Fruit fly (Drosophila melanogaster) Kc167 (cell line): ENCODE measurements around the gene CG8997.

Experiments
- Myc ChIP-seq: fragments of >200 bp; optimal IDR thresholded peaks from 2 replicates; lab custom pipeline; 2017; ENCODE audit warnings: missing external identifiers
- Sin3A ChIP-seq: fragments of >200 bp; optimal IDR thresholded peaks from 2 replicates; lab custom pipeline; 2018; ENCODE audit warnings: missing external identifiers
- h ChIP-seq: fragments of >200 bp; optimal IDR thresholded peaks from 3 replicates; lab custom pipeline; 2018; ENCODE audit warnings: missing external identifiers
- insv ChIP-seq: fragments of >200 bp; optimal IDR thresholded peaks from 3 replicates; lab custom pipeline; 2018; ENCODE audit warnings: missing external identifiers
- psq ChIP-seq: fragments of >200 bp; optimal IDR thresholded peaks from 2 replicates; lab custom pipeline; 2017; ENCODE audit warnings: missing external identifiers
- ttk ChIP-seq: sonication (Bioruptor generic); optimal IDR thresholded peaks from 2 replicates; lab custom pipeline; 2017; ENCODE audit warnings: missing external identifiers

Gene CG8997

dm6 chr2L:13876698-13877097, 31.6 kb upstream of the CG8997 start:
- no peak for TF ChIP-seq insv (lab: Kevin White, UChicago)
- no peak for TF ChIP-seq h (lab: Kevin White, UChicago)
- TF ChIP-seq ttk (lab: Kevin White, UChicago): no peak
- TF ChIP-seq Myc (lab: Kevin White, UChicago): no peak

- TF ChIP-seq psq (lab: Kevin White, UChicago) (no peak), insv (lab: Kevin White, UChicago) (no peak), Sin3A (lab: Kevin White, UChicago) (no peak), ttk (lab: Kevin White, UChicago) (no peak), h (lab: Kevin White, UChicago) (no peak), Myc (lab: Kevin White, UChicago) (no peak)
Observed at dm6 chr2L:13873147-13873546, 28.0 kb upstream of the CG8997 start.

dm6 chr2L:13869400-13869799, 24.3 kb upstream of the CG8997 start:
- no peak for TF ChIP-seq Sin3A (lab: Kevin White, UChicago)
- TF ChIP-seq ttk (lab: Kevin White, UChicago): no peak
- no peak for TF ChIP-seq insv (lab: Kevin White, UChicago)
- no peak for TF ChIP-seq Myc (lab: Kevin White, UChicago)
- no peak for TF ChIP-seq psq (lab: Kevin White, UChicago)
- TF ChIP-seq h (lab: Kevin White, UChicago): no peak

- TF ChIP-seq Sin3A (lab: Kevin White, UChicago) (no peak), ttk (lab: Kevin White, UChicago) (no peak), Myc (lab: Kevin White, UChicago) (no peak), h (lab: Kevin White, UChicago) (no peak)
Observed at dm6 chr2L:13867653-13868052, 22.5 kb upstream of the CG8997 start.

- TF ChIP-seq h (lab: Kevin White, UChicago) (no peak), ttk (lab: Kevin White, UChicago) (no peak), Myc (lab: Kevin White, UChicago) (no peak), Sin3A (lab: Kevin White, UChicago) (no peak), insv (lab: Kevin White, UChicago) (no peak), psq (lab: Kevin White, UChicago) (no peak)
Observed at dm6 chr2L:13851098-13851497, 6.0 kb upstream of the CG8997 start.

- TF ChIP-seq insv (lab: Kevin White, UChicago): no peak
- TF ChIP-seq ttk (lab: Kevin White, UChicago): no peak
- TF ChIP-seq Sin3A (lab: Kevin White, UChicago): no peak
- no peak for TF ChIP-seq psq (lab: Kevin White, UChicago)
- TF ChIP-seq Myc (lab: Kevin White, UChicago): no peak
- TF ChIP-seq h (lab: Kevin White, UChicago): no peak
Observed at dm6 chr2L:13849125-13849524, 4.0 kb upstream of the CG8997 start, which contains the start of gene CG7968. Gene CG7968 (plus strand): TSS chr2L:13849400.

- no peak for TF ChIP-seq ttk (lab: Kevin White, UChicago)
- TF ChIP-seq Sin3A (lab: Kevin White, UChicago): no peak
- TF ChIP-seq h (lab: Kevin White, UChicago): no peak
- no peak for TF ChIP-seq insv (lab: Kevin White, UChicago)
- no peak for TF ChIP-seq psq (lab: Kevin White, UChicago)
- TF ChIP-seq Myc (lab: Kevin White, UChicago): no peak
Observed at dm6 chr2L:13847625-13848024, 2.5 kb upstream of the CG8997 start, which contains the start of gene CG7953. Gene CG7953 (plus strand): TSS chr2L:13847925.

- TF ChIP-seq h (lab: Kevin White, UChicago): no peak
Observed at dm6 chr2L:13846239-13846802, 1.2 kb upstream of the CG8997 start, which contains the start of gene CG7916. Gene CG7916 (plus strand): TSS chr2L:13846752.

dm6 chr2L:13843692-13844284, 1.3 kb downstream of the CG8997 start, which contains the start of gene CG33306:
Gene CG33306 (minus strand): TSS chr2L:13843742.
- TF ChIP-seq Myc (lab: Kevin White, UChicago): no peak
- TF ChIP-seq Sin3A (lab: Kevin White, UChicago): no peak
- TF ChIP-seq h (lab: Kevin White, UChicago): no peak
- TF ChIP-seq insv (lab: Kevin White, UChicago): no peak
- TF ChIP-seq ttk (lab: Kevin White, UChicago): no peak

dm6 chr2L:13842572-13842971, 2.6 kb downstream of the CG8997 start:
- TF ChIP-seq h (lab: Kevin White, UChicago): no peak
- TF ChIP-seq psq (lab: Kevin White, UChicago): no peak
- no peak for TF ChIP-seq Myc (lab: Kevin White, UChicago)
- no peak for TF ChIP-seq ttk (lab: Kevin White, UChicago)
- TF ChIP-seq Sin3A (lab: Kevin White, UChicago): no peak
- no peak for TF ChIP-seq insv (lab: Kevin White, UChicago)

- no peak for TF ChIP-seq ttk (lab: Kevin White, UChicago)
- TF ChIP-seq Sin3A (lab: Kevin White, UChicago): no peak
- no peak for TF ChIP-seq Myc (lab: Kevin White, UChicago)
- no peak for TF ChIP-seq h (lab: Kevin White, UChicago)
- no peak for TF ChIP-seq psq (lab: Kevin White, UChicago)
- no peak for TF ChIP-seq insv (lab: Kevin White, UChicago)
Observed at dm6 chr2L:13842078-13842477, 3.0 kb downstream of the CG8997 start.

dm6 chr2L:13841508-13841907, 3.6 kb downstream of the CG8997 start, which contains the start of gene CG33307:
Gene CG33307 (minus strand): TSS chr2L:13841520.
- TF ChIP-seq psq (lab: Kevin White, UChicago): no peak
- TF ChIP-seq Myc (lab: Kevin White, UChicago): no peak
- no peak for TF ChIP-seq ttk (lab: Kevin White, UChicago)
- no peak for TF ChIP-seq h (lab: Kevin White, UChicago)
- no peak for TF ChIP-seq insv (lab: Kevin White, UChicago)
- TF ChIP-seq Sin3A (lab: Kevin White, UChicago): no peak
